Worm (Caenorhabditis elegans) whole organism, L1 larva: ENCODE results near the gene F25F2.1.
A peak's percentile ranks its signal among the peaks of the same experiment; 100 is the strongest.

Source experiments
- F16B12.6 ChIP-seq: fragments of 150-350 bp; optimal IDR thresholded peaks from 2 replicates; lab custom pipeline; 2014; ENCODE audit warnings: missing biosample characterization, missing genetic modification characterization
- Y116A8C.19 ChIP-seq: sonication (generic microtip); optimal IDR thresholded peaks from 2 replicates; lab custom pipeline; 2016; ENCODE audit warnings: missing compliant biosample characterization, missing genetic modification characterization, borderline replicate concordance
- aha-1 ChIP-seq: fragments of 150-350 bp; optimal IDR thresholded peaks from 2 replicates; lab custom pipeline; 2014; ENCODE audit warnings: missing biosample characterization, missing genetic modification characterization
- alr-1 ChIP-seq: fragments of 200-800 bp; sonication (Bioruptor generic); optimal IDR thresholded peaks from 2 replicates; lab custom pipeline; 2018; ENCODE audit warnings: borderline replicate concordance, mild to moderate bottlenecking, missing genetic modification characterization, missing compliant biosample characterization
- blmp-1 ChIP-seq: fragments of 150-350 bp; optimal IDR thresholded peaks from 2 replicates; lab custom pipeline; 2014; ENCODE audit warnings: missing biosample characterization, missing genetic modification characterization
- ceh-63 ChIP-seq: fragments of 200-800 bp; sonication (Bioruptor generic); optimal IDR thresholded peaks from 2 replicates; lab custom pipeline; 2018; ENCODE audit warnings: mild to moderate bottlenecking, missing genetic modification characterization, missing compliant biosample characterization
- ceh-8 ChIP-seq: fragments of 200-800 bp; sonication (Bioruptor generic); optimal IDR thresholded peaks from 2 replicates; lab custom pipeline; 2018; ENCODE audit warnings: mild to moderate bottlenecking, missing genetic modification characterization, moderate library complexity, missing compliant biosample characterization
- ceh-90 ChIP-seq: sonication (generic microtip); optimal IDR thresholded peaks from 2 replicates; lab custom pipeline; 2016; ENCODE audit warnings: missing genetic modification characterization, missing compliant biosample characterization
- ces-1 ChIP-seq: fragments of 150-350 bp; optimal IDR thresholded peaks from 2 replicates; lab custom pipeline; 2014; ENCODE audit warnings: missing biosample characterization, missing genetic modification reagents, missing genetic modification characterization
- efl-1 ChIP-seq, 4 experiments: fragments of 150-350 bp; optimal IDR thresholded peaks in 3 of 4; peaks in 1 of 4; 1 replicate in 1 of 4; 2 replicates in 3 of 4; lab custom pipeline; 2014; ENCODE audit warnings: missing biosample characterization in 2 of 4, missing genetic modification characterization in 2 of 4, missing genetic modification reagents in 2 of 4
- egl-13 ChIP-seq: sonication (generic microtip); optimal IDR thresholded peaks from 2 replicates; lab custom pipeline; 2016; ENCODE audit warnings: missing genotype, missing genetic modification reagents, missing genetic modification characterization, missing compliant biosample characterization
- egl-27 ChIP-seq, 2 experiments: fragments of 150-350 bp in 1 of 2; sonication (generic microtip); optimal IDR thresholded peaks; 3 replicates each; lab custom pipeline; 2017 to 2018; ENCODE audit warnings: missing biosample characterization in 2 of 2, missing genetic modification characterization in 2 of 2, missing genetic modification reagents in 2 of 2
- elt-2 ChIP-seq: sonication (generic microtip); optimal IDR thresholded peaks from 2 replicates; lab custom pipeline; 2016; ENCODE audit warnings: missing genetic modification characterization, mild to moderate bottlenecking, inconsistent platforms, missing compliant biosample characterization, missing genetic modification reagents
- elt-3 ChIP-seq, 6 experiments: fragments of 150-350 bp in 1 of 6; sonication (generic microtip); optimal IDR thresholded peaks; 2 replicates each; lab custom pipeline; 2017 to 2018; ENCODE audit warnings: missing biosample characterization in 6 of 6, missing genetic modification characterization in 6 of 6, inconsistent platforms in 1 of 6
- fkh-4 ChIP-seq: sonication (generic microtip); optimal IDR thresholded peaks from 2 replicates; lab custom pipeline; 2016; ENCODE audit warnings: missing compliant biosample characterization, missing genetic modification characterization, borderline replicate concordance
- hlh-4 ChIP-seq: sonication (generic microtip); optimal IDR thresholded peaks from 2 replicates; lab custom pipeline; 2016; ENCODE audit warnings: mild to moderate bottlenecking, missing genetic modification characterization, missing compliant biosample characterization
- hpl-2 ChIP-seq: fragments of 150-350 bp; optimal IDR thresholded peaks from 2 replicates; lab custom pipeline; 2014; ENCODE audit warnings: missing biosample characterization, missing genetic modification reagents, missing genetic modification characterization
- jun-1 ChIP-seq: fragments of 150-350 bp; optimal IDR thresholded peaks from 2 replicates; lab custom pipeline; 2014; ENCODE audit warnings: missing biosample characterization, missing genetic modification reagents, missing genetic modification characterization
- lin-13 ChIP-seq: fragments of 150-350 bp; optimal IDR thresholded peaks from 2 replicates; lab custom pipeline; 2014; ENCODE audit warnings: missing biosample characterization, missing genetic modification reagents, missing genetic modification characterization
- lin-14 ChIP-seq: fragments of 200-800 bp; sonication (Bioruptor generic); optimal IDR thresholded peaks from 2 replicates; lab custom pipeline; 2018; ENCODE audit warnings: mild to moderate bottlenecking, missing genetic modification characterization, moderate library complexity, missing compliant biosample characterization
- lin-35 ChIP-seq, 2 experiments: fragments of 150-350 bp; optimal IDR thresholded peaks; 2 replicates each; lab custom pipeline; 2014; ENCODE audit warnings: missing biosample characterization in 2 of 2, missing genetic modification characterization in 2 of 2, missing genetic modification reagents in 2 of 2
- lin-39 ChIP-seq: fragments of 150-350 bp; optimal IDR thresholded peaks from 2 replicates; lab custom pipeline; 2014; ENCODE audit warnings: missing biosample characterization, missing genetic modification reagents, missing genetic modification characterization
- lir-3 ChIP-seq: sonication (generic microtip); optimal IDR thresholded peaks from 2 replicates; lab custom pipeline; 2016; ENCODE audit warnings: mild to moderate bottlenecking, missing genetic modification characterization, moderate library complexity, missing compliant biosample characterization; ENCODE audit not compliant: poor library complexity
- lsy-2 ChIP-seq, 2 experiments: fragments of 150-350 bp; optimal IDR thresholded peaks; 2 replicates each; lab custom pipeline; 2014; ENCODE audit warnings: missing biosample characterization in 2 of 2, missing genetic modification characterization in 2 of 2
- mab-9 ChIP-seq: fragments of 200-800 bp; sonication (Bioruptor generic); IDR thresholded peaks from 2 replicates; pipeline ENCODE4 v1.3.6; 2022; ENCODE audit warnings: missing genetic modification reagents, missing genetic modification characterization, missing compliant biosample characterization
- mdl-1 ChIP-seq, 2 experiments: fragments of 150-350 bp; optimal IDR thresholded peaks; 2 replicates each; lab custom pipeline; 2014 to 2017; ENCODE audit warnings: missing biosample characterization in 2 of 2, missing genetic modification characterization in 2 of 2, inconsistent platforms in 1 of 2
- mep-1 ChIP-seq: fragments of 150-350 bp; optimal IDR thresholded peaks from 2 replicates; lab custom pipeline; 2014; ENCODE audit warnings: missing biosample characterization, missing genetic modification characterization
- nhr-11 ChIP-seq: fragments of 150-350 bp; optimal IDR thresholded peaks from 2 replicates; lab custom pipeline; 2014; ENCODE audit warnings: missing biosample characterization, missing genetic modification characterization
- nhr-12 ChIP-seq: sonication (generic microtip); optimal IDR thresholded peaks from 2 replicates; lab custom pipeline; 2017; ENCODE audit warnings: missing biosample characterization, missing genetic modification characterization
- nhr-28 ChIP-seq: fragments of 150-350 bp; optimal IDR thresholded peaks from 2 replicates; lab custom pipeline; 2014; ENCODE audit warnings: missing biosample characterization, missing genetic modification characterization
- nhr-71 ChIP-seq: sonication (generic microtip); optimal IDR thresholded peaks from 2 replicates; lab custom pipeline; 2016; ENCODE audit warnings: mild to moderate bottlenecking, missing genetic modification characterization, moderate library complexity, missing compliant biosample characterization
- nhr-76 ChIP-seq: sonication (generic microtip); optimal IDR thresholded peaks from 2 replicates; lab custom pipeline; 2017; ENCODE audit warnings: missing biosample characterization, missing genetic modification characterization
- nhr-85 ChIP-seq: sonication (generic microtip); peaks from one replicate; lab custom pipeline; 2016; ENCODE audit warnings: missing genetic modification characterization, inconsistent platforms, missing compliant biosample characterization
- nhr-90 ChIP-seq: sonication (generic microtip); optimal IDR thresholded peaks from 2 replicates; lab custom pipeline; 2016; ENCODE audit warnings: mild to moderate bottlenecking, missing genetic modification characterization, missing compliant biosample characterization; ENCODE audit not compliant: poor library complexity
- pag-3 ChIP-seq: sonication (generic microtip); optimal IDR thresholded peaks from 2 replicates; lab custom pipeline; 2017; ENCODE audit warnings: missing genetic modification characterization, mild to moderate bottlenecking, missing compliant biosample characterization, antibody characterized with exemption, borderline replicate concordance; ENCODE audit not compliant: insufficient read depth
- pax-3 ChIP-seq: fragments of 200-800 bp; sonication (Bioruptor generic); optimal IDR thresholded peaks from 2 replicates; lab custom pipeline; 2018; ENCODE audit warnings: mild to moderate bottlenecking, missing genetic modification characterization, moderate library complexity, missing compliant biosample characterization
- pqm-1 ChIP-seq: sonication (generic microtip); optimal IDR thresholded peaks from 3 replicates; lab custom pipeline; 2017; ENCODE audit warnings: missing biosample characterization, missing genetic modification characterization
- rnt-1 ChIP-seq: sonication (generic microtip); optimal IDR thresholded peaks from 2 replicates; lab custom pipeline; 2016; ENCODE audit warnings: mild to moderate bottlenecking, missing genetic modification characterization, moderate library complexity, missing compliant biosample characterization
- skn-1 ChIP-seq: fragments of 150-350 bp; optimal IDR thresholded peaks from 2 replicates; lab custom pipeline; 2014; ENCODE audit warnings: missing biosample characterization, missing genetic modification characterization
- snpc-4 ChIP-seq: fragments of 150-350 bp; optimal IDR thresholded peaks from 2 replicates; lab custom pipeline; 2014; ENCODE audit warnings: missing biosample characterization, missing genetic modification characterization
- sox-4 ChIP-seq: sonication (generic microtip); optimal IDR thresholded peaks from 2 replicates; lab custom pipeline; 2016; ENCODE audit warnings: missing genetic modification characterization, missing compliant biosample characterization
- sup-37 ChIP-seq: fragments of 200-800 bp; sonication (Bioruptor generic); optimal IDR thresholded peaks from 2 replicates; lab custom pipeline; 2018; ENCODE audit warnings: mild to moderate bottlenecking, missing genetic modification characterization, missing compliant biosample characterization
- swsn-7 ChIP-seq: sonication (generic microtip); optimal IDR thresholded peaks from 2 replicates; lab custom pipeline; 2016; ENCODE audit warnings: missing genetic modification characterization, missing compliant biosample characterization
- tbx-2 ChIP-seq: sonication (generic microtip); optimal IDR thresholded peaks from 2 replicates; lab custom pipeline; 2016; ENCODE audit warnings: missing genetic modification characterization, missing compliant biosample characterization
- tlp-1 ChIP-seq: fragments of 150-350 bp; optimal IDR thresholded peaks from 2 replicates; lab custom pipeline; 2014; ENCODE audit warnings: missing biosample characterization, missing genetic modification characterization
- unc-130 ChIP-seq: fragments of 150-350 bp; optimal IDR thresholded peaks from 2 replicates; lab custom pipeline; 2017; ENCODE audit warnings: missing biosample characterization, missing genetic modification characterization, inconsistent platforms
- xbp-1 ChIP-seq: sonication (generic microtip); optimal IDR thresholded peaks from 2 replicates; lab custom pipeline; 2016; ENCODE audit warnings: missing genetic modification characterization, missing compliant biosample characterization
- zag-1 ChIP-seq: fragments of 150-350 bp; optimal IDR thresholded peaks from 2 replicates; lab custom pipeline; 2014; ENCODE audit warnings: missing biosample characterization, missing genetic modification characterization
- ztf-11 ChIP-seq, 2 experiments: sonication (generic microtip); optimal IDR thresholded peaks; 2 replicates each; lab custom pipeline; 2016 to 2017; ENCODE audit warnings: missing genetic modification characterization in 2 of 2, missing biosample characterization in 1 of 2, missing compliant biosample characterization in 1 of 2
- ztf-4 ChIP-seq: fragments of 150-350 bp; optimal IDR thresholded peaks from 2 replicates; lab custom pipeline; 2014; ENCODE audit warnings: missing biosample characterization, missing genetic modification characterization

F25F2.1 gene

ce11 chrIII:4505726-4506125 is 2.9 kb upstream of the F25F2.1 start (continued):
- TF ChIP-seq sup-37 (GFP tag; lab: Kevin White, UChicago), result no peak
- TF ChIP-seq hlh-4, result no peak
- TF ChIP-seq lsy-2 (tag; optimal IDR thresholded peaks at IDR 0.05; lab: Kevin White, UChicago), result peak in 1 of 2 experiments; percentile 58
- no peak for TF ChIP-seq elt-2 (tag; lab: Kevin White, UChicago)
- no peak for TF ChIP-seq lin-39 (tag; lab: Kevin White, UChicago)
- no peak for TF ChIP-seq pqm-1 (tag; lab: Kevin White, UChicago)
- no peak for TF ChIP-seq lir-3 (tag; lab: Kevin White, UChicago)
- TF ChIP-seq F16B12.6 (tag; lab: Kevin White, UChicago), result no peak
- TF ChIP-seq nhr-71, result peak; percentile 26
- no peak for TF ChIP-seq nhr-85 (tag; lab: Kevin White, UChicago)
- TF ChIP-seq rnt-1 (tag; lab: Kevin White, UChicago), result no peak
- no peak for TF ChIP-seq nhr-28 (tag; lab: Kevin White, UChicago)
- TF ChIP-seq tbx-2 (tag; lab: Kevin White, UChicago), result peak; percentile 68
- TF ChIP-seq unc-130 (tag; lab: Kevin White, UChicago), result no peak
- TF ChIP-seq lin-14 (GFP tag; lab: Kevin White, UChicago), result peak; percentile 91
- no peak for TF ChIP-seq mep-1 (tag; lab: Kevin White, UChicago)
- TF ChIP-seq pag-3 (tag; lab: Kevin White, UChicago), result no peak
- TF ChIP-seq elt-3 (tag; optimal IDR thresholded peaks at IDR 0.05; lab: Kevin White, UChicago), result no peak
- no peak for TF ChIP-seq snpc-4 (tag; lab: Kevin White, UChicago)
- TF ChIP-seq ceh-8 (GFP tag; lab: Kevin White, UChicago), result peak; percentile 7
- TF ChIP-seq lin-13 (GFP tag; lab: Kevin White, UChicago), result no peak
- no peak for TF ChIP-seq nhr-12
- no peak for TF ChIP-seq ceh-63 (GFP tag; lab: Kevin White, UChicago)
- peak; percentile 36 for TF ChIP-seq ces-1 (GFP tag; lab: Kevin White, UChicago)
- no peak for TF ChIP-seq alr-1 (tag; lab: Kevin White, UChicago)
- TF ChIP-seq nhr-76 (tag; lab: Kevin White, UChicago), result no peak
- peak; percentile 36 for TF ChIP-seq swsn-7 (tag; lab: Kevin White, UChicago)
- no peak for TF ChIP-seq zag-1 (tag; lab: Kevin White, UChicago)
- no peak for TF ChIP-seq mab-9
- TF ChIP-seq xbp-1 (tag; lab: Kevin White, UChicago), result peak; percentile 37
- no peak for TF ChIP-seq sox-4
- TF ChIP-seq ceh-90 (tag; lab: Kevin White, UChicago), result no peak
- no peak for TF ChIP-seq skn-1 (tag; lab: Kevin White, UChicago)
- TF ChIP-seq egl-13 (tag; lab: Kevin White, UChicago), result peak; percentile 64
- TF ChIP-seq egl-27 (tag; optimal IDR thresholded peaks at IDR 0.05; lab: Kevin White, UChicago), result no peak
- no peak for TF ChIP-seq ztf-11 (tag; optimal IDR thresholded peaks at IDR 0.05; lab: Kevin White, UChicago)
- no peak for TF ChIP-seq jun-1
- peak; percentile 12 for TF ChIP-seq fkh-4 (tag; lab: Kevin White, UChicago)
- TF ChIP-seq Y116A8C.19 (tag; lab: Kevin White, UChicago), result no peak

ce11 chrIII:4506140-4506539 is 2.5 kb upstream of the F25F2.1 start:
- TF ChIP-seq jun-1 (no peak), lin-39 (tag; lab: Kevin White, UChicago) (no peak), blmp-1 (tag; lab: Kevin White, UChicago) (no peak), ztf-4 (tag; lab: Kevin White, UChicago) (no peak), nhr-85 (tag; lab: Kevin White, UChicago) (no peak), pax-3 (tag; lab: Kevin White, UChicago) (no peak), pqm-1 (tag; lab: Kevin White, UChicago) (peak; percentile 43), egl-27 (tag; optimal IDR thresholded peaks at IDR 0.05; lab: Kevin White, UChicago) (no peak), F16B12.6 (tag; lab: Kevin White, UChicago) (no peak), tlp-1 (tag; lab: Kevin White, UChicago) (peak; percentile 26), mdl-1 (tag; optimal IDR thresholded peaks at IDR 0.05; lab: Kevin White, UChicago) (no peak), lin-35 (GFP tag; optimal IDR thresholded peaks at IDR 0.05; lab: Kevin White, UChicago) (no peak), sup-37 (GFP tag; lab: Kevin White, UChicago) (no peak), xbp-1 (tag; lab: Kevin White, UChicago) (no peak), unc-130 (tag; lab: Kevin White, UChicago) (no peak), mep-1 (tag; lab: Kevin White, UChicago) (no peak), hpl-2 (GFP tag; lab: Kevin White, UChicago) (no peak), ceh-8 (GFP tag; lab: Kevin White, UChicago) (no peak), efl-1 (optimal IDR thresholded peaks at IDR 0.05; lab: Kevin White, UChicago) (no peak), efl-1 (GFP tag; optimal IDR thresholded peaks at IDR 0.05 in 1 of 2; lab: Kevin White, UChicago) (no peak), aha-1 (tag; lab: Kevin White, UChicago) (no peak), nhr-90 (tag; lab: Kevin White, UChicago) (no peak), elt-2 (tag; lab: Kevin White, UChicago) (peak; percentile 76), nhr-11 (no peak)
